Fruit fly (Drosophila melanogaster): ENCODE data around the gene CG10561.

CG10561 gene

DNA sequence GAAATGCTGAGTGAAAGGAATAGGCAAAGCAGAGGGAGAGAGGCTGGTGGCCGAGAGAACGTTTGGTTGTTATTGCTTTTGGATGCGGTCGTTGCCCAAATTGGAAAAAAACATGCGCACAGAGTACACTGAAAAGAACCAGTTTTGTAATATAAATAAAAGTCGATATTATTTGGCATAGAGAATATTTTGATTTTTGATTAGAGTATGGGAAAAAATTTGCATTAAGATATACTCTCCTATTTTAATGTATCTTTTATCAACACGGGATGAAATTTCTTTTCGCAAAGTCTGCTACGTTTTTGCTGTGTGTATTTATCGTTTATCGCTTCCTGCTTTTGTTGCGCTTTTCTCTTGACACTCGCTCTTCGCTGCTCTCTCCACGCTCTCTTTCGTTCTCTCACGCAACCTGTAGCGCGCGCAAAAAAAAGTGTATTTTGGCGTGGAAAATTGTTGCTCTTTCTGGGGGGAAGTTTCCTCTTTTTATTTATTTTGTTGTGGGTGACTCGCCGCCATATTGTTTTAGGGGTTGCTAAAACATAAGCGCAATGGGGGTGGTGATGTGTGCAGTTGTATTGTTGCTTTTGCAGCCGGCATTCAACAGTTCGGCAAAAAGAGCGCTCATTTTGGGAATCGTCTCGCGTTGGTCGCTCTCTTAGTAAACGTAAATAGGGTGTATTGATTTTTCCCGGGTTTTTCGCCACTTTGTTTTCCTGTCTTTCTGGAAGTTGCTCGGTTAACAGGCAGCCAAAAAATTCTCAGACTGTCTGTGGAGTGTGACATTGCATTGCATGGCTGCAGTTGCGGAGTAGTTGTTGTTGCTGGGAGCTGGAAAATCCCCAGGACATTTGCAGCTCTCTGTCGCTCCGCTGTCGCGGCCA lies 51.0 kb downstream of the CG10561 start (continued):
- TF ChIP-seq wor (GFP tag; IDR thresholded peaks at IDR 0.05) (peak; percentile 96), CkIIα-i1 (GFP tag; IDR thresholded peaks at IDR 0.05) (peak; percentile 74), crol (GFP tag; IDR thresholded peaks at IDR 0.05) (peak; percentile 38; the same call in 1 of the 2 replicates), CG15073 (GFP tag; optimal IDR thresholded peaks at IDR 0.05) (peak; percentile 82), CG3407 (GFP tag; optimal IDR thresholded peaks at IDR 0.05) (peak; percentile 94), CG1233 (GFP tag; optimal IDR thresholded peaks at IDR 0.05) (peak; percentile 94), CG13624 (GFP tag; optimal IDR thresholded peaks at IDR 0.05) (peak; percentile 97), esg (GFP tag; conservative IDR thresholded peaks at IDR 0.05) (peak; percentile 97), CG6272 (GFP tag; IDR thresholded peaks at IDR 0.05) (peak; percentile 96), Dbx (GFP tag; IDR thresholded peaks at IDR 0.05) (peak; percentile 96), pfk (GFP tag; optimal IDR thresholded peaks at IDR 0.05) (no peak), MBD-R2 (GFP tag; IDR thresholded peaks at IDR 0.05) (peak; percentile 78; the same call in 1 of the 2 replicates), Bdp1 (GFP tag; optimal IDR thresholded peaks at IDR 0.05) (peak; percentile 82), CG14860 (GFP tag; IDR thresholded peaks at IDR 0.05; ENCODE audit: partially characterized antibody) (no peak), CG6765 (GFP tag; optimal IDR thresholded peaks at IDR 0.05) (peak; percentile 91), br (optimal IDR thresholded peaks at IDR 0.05) (no peak), Ada2b (GFP tag; IDR thresholded peaks at IDR 0.05) (peak; percentile 98), lmd (GFP tag; IDR thresholded peaks at IDR 0.05) (peak; percentile 96), Med (GFP tag) (peak; percentile 99), CG1603 (tag; optimal IDR thresholded peaks at IDR 0.05) (peak; percentile 94), Doc3 (GFP tag; IDR thresholded peaks at IDR 0.05; ENCODE audit: partially characterized antibody) (no peak), CG33557 (GFP tag; optimal IDR thresholded peaks at IDR 0.05) (peak; percentile 90), CG4282 (GFP tag; optimal IDR thresholded peaks at IDR 0.05) (peak; percentile 78), CG17385 (GFP tag; optimal IDR thresholded peaks at IDR 0.05) (peak; percentile 93), CG18619 (GFP tag; optimal IDR thresholded peaks at IDR 0.05) (peak; percentile 95), trh (GFP tag; optimal IDR thresholded peaks at IDR 0.05) (peak; percentile 90), fu2 (GFP tag; optimal IDR thresholded peaks at IDR 0.05) (peak; percentile 86), MESR4 (GFP tag; optimal IDR thresholded peaks at IDR 0.05) (peak; percentile 41), CG9817 (tag; optimal IDR thresholded peaks at IDR 0.05) (peak; percentile 90), ato (GFP tag; IDR thresholded peaks at IDR 0.05; ENCODE audit: partially characterized antibody) (no peak), Sox102F (GFP tag; optimal IDR thresholded peaks at IDR 0.05) (peak; percentile 99), Ravus (GFP tag; IDR thresholded peaks at IDR 0.05) (peak; percentile 93), CG11695 (GFP tag; IDR thresholded peaks at IDR 0.05) (peak; percentile 98), CG31224 (GFP tag; IDR thresholded peaks at IDR 0.05) (peak; percentile 95), sens-2 (GFP tag; IDR thresholded peaks at IDR 0.05) (peak; percentile 92), gt (GFP tag; IDR thresholded peaks at IDR 0.05) (peak; percentile 91), gce (GFP tag; IDR thresholded peaks at IDR 0.05) (peak; percentile 96), CG12155 (GFP tag; optimal IDR thresholded peaks at IDR 0.05) (peak; percentile 93), maf-S (GFP tag; optimal IDR thresholded peaks at IDR 0.05) (peak; percentile 95), Atf-2 (GFP tag; optimal IDR thresholded peaks at IDR 0.05) (peak; percentile 92), CG11696 (GFP tag; IDR thresholded peaks at IDR 0.05) (peak; percentile 94), Bgb (GFP tag; IDR thresholded peaks at IDR 0.05; ENCODE audit: partially characterized antibody) (no peak), CG2875 (GFP tag; optimal IDR thresholded peaks at IDR 0.05) (peak; percentile 98), zfh1 (GFP tag; IDR thresholded peaks at IDR 0.05) (peak; percentile 96), bigmax (GFP tag; optimal IDR thresholded peaks at IDR 0.05) (peak; percentile 57), nerfin-1 (tag; optimal IDR thresholded peaks at IDR 0.05) (peak; percentile 95), MTF-1 (GFP tag; optimal IDR thresholded peaks at IDR 0.05; ENCODE audit: borderline replicate concordance) (peak; percentile 95), sima (GFP tag; optimal IDR thresholded peaks at IDR 0.05) (peak; percentile 92), Kr (GFP tag; optimal IDR thresholded peaks at IDR 0.05) (no peak)

Measured in whole organism, embryonic.